Worm (Caenorhabditis elegans): Measurements from ENCODE around the gene clec-142.

- no peak for TF ChIP-seq sea-2 (GFP tag; IDR thresholded peaks at IDR 0.05)
- TF ChIP-seq ceh-27 (GFP tag; optimal IDR thresholded peaks at IDR 0.05) = no peak
- no peak for TF ChIP-seq nhr-80 (tag; optimal IDR thresholded peaks at IDR 0.05)
- no peak for TF ChIP-seq dpff-1 (tag; optimal IDR thresholded peaks at IDR 0.05)
- no peak for TF ChIP-seq bed-2 (GFP tag; IDR thresholded peaks at IDR 0.05)
- no peak for TF ChIP-seq ama-1 (optimal IDR thresholded peaks at IDR 0.05)
- no peak for TF ChIP-seq ama-1 (GFP tag; optimal IDR thresholded peaks at IDR 0.05)
- TF ChIP-seq lin-26 (GFP tag; IDR thresholded peaks at IDR 0.05) = no peak
- no peak for TF ChIP-seq Y53F4B.3 (GFP tag; IDR thresholded peaks at IDR 0.05)
- TF ChIP-seq lir-1 (GFP tag; conservative IDR thresholded peaks at IDR 0.05) = no peak
- no peak for TF ChIP-seq snpc-4 (GFP tag; optimal IDR thresholded peaks at IDR 0.05)
- TF ChIP-seq snpc-4 (tag; optimal IDR thresholded peaks at IDR 0.05) = no peak
- no peak for TF ChIP-seq ztf-25 (GFP tag; IDR thresholded peaks at IDR 0.05)
These were observed 28.8 kb upstream of the clec-142 start for ce11 chrII:8249710-8250109.

All from whole organism, young adult.